Worm (Caenorhabditis elegans) whole organism, L1 larva: ENCODE results near the gene sgk-1.
A peak's percentile ranks its signal among the peaks of the same experiment; 100 is the strongest.

Experiments
- C04F5.9 ChIP-seq: sonication (generic microtip); optimal IDR thresholded peaks from 2 replicates; lab custom pipeline; 2016; ENCODE audit warnings: missing genetic modification characterization, missing compliant biosample characterization
- C16A3.4 ChIP-seq: fragments of 150-350 bp; optimal IDR thresholded peaks from 2 replicates; lab custom pipeline; 2014; ENCODE audit warnings: missing biosample characterization, missing genetic modification characterization
- C34B4.2 ChIP-seq: sonication (generic microtip); optimal IDR thresholded peaks from 2 replicates; lab custom pipeline; 2017; ENCODE audit warnings: mild to moderate bottlenecking, missing genetic modification characterization, missing compliant biosample characterization
- F16B12.6 ChIP-seq: fragments of 150-350 bp; optimal IDR thresholded peaks from 2 replicates; lab custom pipeline; 2014; ENCODE audit warnings: missing biosample characterization, missing genetic modification characterization
- Y116A8C.19 ChIP-seq: sonication (generic microtip); optimal IDR thresholded peaks from 2 replicates; lab custom pipeline; 2016; ENCODE audit warnings: missing compliant biosample characterization, missing genetic modification characterization, borderline replicate concordance
- aha-1 ChIP-seq: fragments of 150-350 bp; optimal IDR thresholded peaks from 2 replicates; lab custom pipeline; 2014; ENCODE audit warnings: missing biosample characterization, missing genetic modification characterization
- aly-2 ChIP-seq: fragments of 150-350 bp; optimal IDR thresholded peaks from 2 replicates; lab custom pipeline; 2014; ENCODE audit warnings: missing biosample characterization, missing genetic modification characterization
- blmp-1 ChIP-seq: fragments of 150-350 bp; optimal IDR thresholded peaks from 2 replicates; lab custom pipeline; 2014; ENCODE audit warnings: missing biosample characterization, missing genetic modification characterization
- ceh-8 ChIP-seq: fragments of 200-800 bp; sonication (Bioruptor generic); optimal IDR thresholded peaks from 2 replicates; lab custom pipeline; 2018; ENCODE audit warnings: mild to moderate bottlenecking, missing genetic modification characterization, moderate library complexity, missing compliant biosample characterization
- ceh-88 ChIP-seq: fragments of 200-800 bp; sonication (Bioruptor generic); IDR thresholded peaks from 2 replicates; pipeline ENCODE4 v1.3.6; 2022; ENCODE audit warnings: missing genetic modification characterization, missing compliant biosample characterization
- ceh-90 ChIP-seq: sonication (generic microtip); optimal IDR thresholded peaks from 2 replicates; lab custom pipeline; 2016; ENCODE audit warnings: missing genetic modification characterization, missing compliant biosample characterization
- dsc-1 ChIP-seq: sonication (generic microtip); optimal IDR thresholded peaks from 2 replicates; lab custom pipeline; 2016; ENCODE audit warnings: mild to moderate bottlenecking, missing genetic modification characterization, missing compliant biosample characterization
- egl-13 ChIP-seq: sonication (generic microtip); optimal IDR thresholded peaks from 2 replicates; lab custom pipeline; 2016; ENCODE audit warnings: missing genotype, missing genetic modification reagents, missing genetic modification characterization, missing compliant biosample characterization
- egl-27 ChIP-seq, 2 experiments: fragments of 150-350 bp in 1 of 2; sonication (generic microtip); optimal IDR thresholded peaks; 3 replicates each; lab custom pipeline; 2017 to 2018; ENCODE audit warnings: missing biosample characterization in 2 of 2, missing genetic modification characterization in 2 of 2, missing genetic modification reagents in 2 of 2
- elt-2 ChIP-seq: sonication (generic microtip); optimal IDR thresholded peaks from 2 replicates; lab custom pipeline; 2016; ENCODE audit warnings: missing genetic modification characterization, mild to moderate bottlenecking, inconsistent platforms, missing compliant biosample characterization, missing genetic modification reagents
- ets-5 ChIP-seq: fragments of 200-800 bp; sonication (Bioruptor generic); IDR thresholded peaks from 2 replicates; pipeline ENCODE4 v1.3.6; 2022; ENCODE audit warnings: missing genetic modification characterization, missing compliant biosample characterization
- fkh-10 ChIP-seq: sonication (generic microtip); optimal IDR thresholded peaks from 2 replicates; lab custom pipeline; 2017; ENCODE audit warnings: missing biosample characterization, missing genetic modification reagents, missing genetic modification characterization
- fkh-4 ChIP-seq: sonication (generic microtip); optimal IDR thresholded peaks from 2 replicates; lab custom pipeline; 2016; ENCODE audit warnings: missing compliant biosample characterization, missing genetic modification characterization, borderline replicate concordance
- fkh-8 ChIP-seq: sonication (generic microtip); optimal IDR thresholded peaks from 2 replicates; lab custom pipeline; 2016; ENCODE audit warnings: mild to moderate bottlenecking, missing genetic modification characterization, missing compliant biosample characterization
- grh-1 ChIP-seq: fragments of 200-800 bp; sonication (Bioruptor generic); IDR thresholded peaks from 2 replicates; pipeline ENCODE4 v1.3.6; 2022; ENCODE audit warnings: missing genetic modification reagents, missing genetic modification characterization, missing compliant biosample characterization
- hlh-4 ChIP-seq: sonication (generic microtip); optimal IDR thresholded peaks from 2 replicates; lab custom pipeline; 2016; ENCODE audit warnings: mild to moderate bottlenecking, missing genetic modification characterization, missing compliant biosample characterization
- irx-1 ChIP-seq: sonication (generic microtip); optimal IDR thresholded peaks from 2 replicates; lab custom pipeline; 2016; ENCODE audit warnings: missing genetic modification characterization, missing compliant biosample characterization
- isw-1 ChIP-seq: fragments of 200-800 bp; sonication (Bioruptor generic); IDR thresholded peaks from 2 replicates; pipeline ENCODE4 v1.3.6; 2022; ENCODE audit warnings: missing genetic modification characterization, missing compliant biosample characterization
- jun-1 ChIP-seq: fragments of 150-350 bp; optimal IDR thresholded peaks from 2 replicates; lab custom pipeline; 2014; ENCODE audit warnings: missing biosample characterization, missing genetic modification reagents, missing genetic modification characterization
- lin-14 ChIP-seq: fragments of 200-800 bp; sonication (Bioruptor generic); optimal IDR thresholded peaks from 2 replicates; lab custom pipeline; 2018; ENCODE audit warnings: mild to moderate bottlenecking, missing genetic modification characterization, moderate library complexity, missing compliant biosample characterization
- lin-35 ChIP-seq, 2 experiments: fragments of 150-350 bp; optimal IDR thresholded peaks; 2 replicates each; lab custom pipeline; 2014; ENCODE audit warnings: missing biosample characterization in 2 of 2, missing genetic modification characterization in 2 of 2, missing genetic modification reagents in 2 of 2
- lin-39 ChIP-seq: fragments of 150-350 bp; optimal IDR thresholded peaks from 2 replicates; lab custom pipeline; 2014; ENCODE audit warnings: missing biosample characterization, missing genetic modification reagents, missing genetic modification characterization
- mab-9 ChIP-seq: fragments of 200-800 bp; sonication (Bioruptor generic); IDR thresholded peaks from 2 replicates; pipeline ENCODE4 v1.3.6; 2022; ENCODE audit warnings: missing genetic modification reagents, missing genetic modification characterization, missing compliant biosample characterization
- mep-1 ChIP-seq: fragments of 150-350 bp; optimal IDR thresholded peaks from 2 replicates; lab custom pipeline; 2014; ENCODE audit warnings: missing biosample characterization, missing genetic modification characterization
- nhr-11 ChIP-seq: fragments of 150-350 bp; optimal IDR thresholded peaks from 2 replicates; lab custom pipeline; 2014; ENCODE audit warnings: missing biosample characterization, missing genetic modification characterization
- nhr-12 ChIP-seq: sonication (generic microtip); optimal IDR thresholded peaks from 2 replicates; lab custom pipeline; 2017; ENCODE audit warnings: missing biosample characterization, missing genetic modification characterization
- nhr-20 ChIP-seq: sonication (generic microtip); optimal IDR thresholded peaks from 2 replicates; lab custom pipeline; 2016; ENCODE audit warnings: mild to moderate bottlenecking, missing genetic modification characterization, missing compliant biosample characterization
- nhr-71 ChIP-seq: sonication (generic microtip); optimal IDR thresholded peaks from 2 replicates; lab custom pipeline; 2016; ENCODE audit warnings: mild to moderate bottlenecking, missing genetic modification characterization, moderate library complexity, missing compliant biosample characterization
- nhr-76 ChIP-seq: sonication (generic microtip); optimal IDR thresholded peaks from 2 replicates; lab custom pipeline; 2017; ENCODE audit warnings: missing biosample characterization, missing genetic modification characterization
- nhr-85 ChIP-seq: sonication (generic microtip); peaks from one replicate; lab custom pipeline; 2016; ENCODE audit warnings: missing genetic modification characterization, inconsistent platforms, missing compliant biosample characterization
- pax-3 ChIP-seq: fragments of 200-800 bp; sonication (Bioruptor generic); optimal IDR thresholded peaks from 2 replicates; lab custom pipeline; 2018; ENCODE audit warnings: mild to moderate bottlenecking, missing genetic modification characterization, moderate library complexity, missing compliant biosample characterization
- pqm-1 ChIP-seq: sonication (generic microtip); optimal IDR thresholded peaks from 3 replicates; lab custom pipeline; 2017; ENCODE audit warnings: missing biosample characterization, missing genetic modification characterization
- skn-1 ChIP-seq: fragments of 150-350 bp; optimal IDR thresholded peaks from 2 replicates; lab custom pipeline; 2014; ENCODE audit warnings: missing biosample characterization, missing genetic modification characterization
- snpc-4 ChIP-seq: fragments of 150-350 bp; optimal IDR thresholded peaks from 2 replicates; lab custom pipeline; 2014; ENCODE audit warnings: missing biosample characterization, missing genetic modification characterization
- snu-23 ChIP-seq: sonication (generic microtip); optimal IDR thresholded peaks from 2 replicates; lab custom pipeline; 2016; ENCODE audit warnings: missing genetic modification characterization, missing compliant biosample characterization
- sptf-1 ChIP-seq: fragments of 150-350 bp; optimal IDR thresholded peaks from 2 replicates; lab custom pipeline; 2014; ENCODE audit warnings: missing biosample characterization, missing genetic modification characterization
- swsn-7 ChIP-seq: sonication (generic microtip); optimal IDR thresholded peaks from 2 replicates; lab custom pipeline; 2016; ENCODE audit warnings: missing genetic modification characterization, missing compliant biosample characterization
- tbx-2 ChIP-seq: sonication (generic microtip); optimal IDR thresholded peaks from 2 replicates; lab custom pipeline; 2016; ENCODE audit warnings: missing genetic modification characterization, missing compliant biosample characterization
- unc-30 ChIP-seq: sonication (generic microtip); optimal IDR thresholded peaks from 2 replicates; lab custom pipeline; 2017; ENCODE audit warnings: missing biosample characterization, missing genetic modification characterization
- unc-86 ChIP-seq: sonication (generic microtip); optimal IDR thresholded peaks from 2 replicates; lab custom pipeline; 2016; ENCODE audit warnings: missing genetic modification characterization, missing compliant biosample characterization
- unc-98 ChIP-seq: fragments of 200-800 bp; sonication (Bioruptor generic); IDR thresholded peaks from 2 replicates; pipeline ENCODE4 v1.3.6; 2022; ENCODE audit warnings: missing genetic modification characterization, missing compliant biosample characterization
- vab-15 ChIP-seq: sonication (generic microtip); optimal IDR thresholded peaks from 2 replicates; lab custom pipeline; 2017; ENCODE audit warnings: missing genotype, mild to moderate bottlenecking, missing genetic modification characterization, missing compliant biosample characterization
- xbp-1 ChIP-seq: sonication (generic microtip); optimal IDR thresholded peaks from 2 replicates; lab custom pipeline; 2016; ENCODE audit warnings: missing genetic modification characterization, missing compliant biosample characterization
- zip-4 ChIP-seq: fragments of 200-800 bp; sonication (Bioruptor generic); optimal IDR thresholded peaks from 2 replicates; lab custom pipeline; 2018; ENCODE audit warnings: mild to moderate bottlenecking, missing genetic modification characterization, moderate library complexity, missing compliant biosample characterization
- ztf-4 ChIP-seq: fragments of 150-350 bp; optimal IDR thresholded peaks from 2 replicates; lab custom pipeline; 2014; ENCODE audit warnings: missing biosample characterization, missing genetic modification characterization

Gene sgk-1

ce11 chrX:16290536-16290935 is 28.6 kb upstream of the sgk-1 start (continued):
- TF ChIP-seq aha-1 (tag; lab: Kevin White, UChicago): no peak
- no peak for TF ChIP-seq nhr-76 (tag; lab: Kevin White, UChicago)
- no peak for TF ChIP-seq tbx-2 (tag; lab: Kevin White, UChicago)
- TF ChIP-seq sptf-1: no peak
- TF ChIP-seq ztf-4: no peak
- TF ChIP-seq unc-86 (tag; lab: Kevin White, UChicago): no peak
- no peak for TF ChIP-seq lin-39 (tag; lab: Kevin White, UChicago)
- no peak for TF ChIP-seq isw-1
- TF ChIP-seq snpc-4 (tag; lab: Kevin White, UChicago): peak; percentile 14
- TF ChIP-seq unc-98: no peak
- peak; percentile 68 for TF ChIP-seq lin-14 (GFP tag; lab: Kevin White, UChicago)
- TF ChIP-seq aly-2 (tag; lab: Kevin White, UChicago): no peak
- peak in 1 of 2 experiments; percentile 22 for TF ChIP-seq lin-35 (GFP tag; optimal IDR thresholded peaks at IDR 0.05; lab: Kevin White, UChicago)
- no peak for TF ChIP-seq swsn-7 (tag; lab: Kevin White, UChicago)
- no peak for TF ChIP-seq hlh-4
- peak; percentile 22 for TF ChIP-seq nhr-71
- TF ChIP-seq unc-30 (tag; lab: Kevin White, UChicago): no peak
- no peak for TF ChIP-seq egl-13 (tag; lab: Kevin White, UChicago)
- peak; percentile 15 for TF ChIP-seq snu-23 (GFP tag; lab: Kevin White, UChicago)
- peak; percentile 78 for TF ChIP-seq nhr-85 (tag; lab: Kevin White, UChicago)
- TF ChIP-seq xbp-1 (tag; lab: Kevin White, UChicago): no peak
- no peak for TF ChIP-seq ets-5
- no peak for TF ChIP-seq skn-1
- TF ChIP-seq blmp-1 (tag; lab: Kevin White, UChicago): peak; percentile 22
- TF ChIP-seq pax-3 (tag; lab: Kevin White, UChicago): no peak
- peak; percentile 58 for TF ChIP-seq nhr-20 (tag; lab: Kevin White, UChicago)
- no peak for TF ChIP-seq elt-2
- TF ChIP-seq ceh-88 (GFP tag; lab: Robert Waterston, UW): no peak
- no peak for TF ChIP-seq F16B12.6 (tag; lab: Kevin White, UChicago)
- TF ChIP-seq nhr-11 (tag; lab: Kevin White, UChicago): no peak
- TF ChIP-seq dsc-1 (tag; lab: Kevin White, UChicago): no peak
- no peak for TF ChIP-seq nhr-12 (tag; lab: Kevin White, UChicago)
- TF ChIP-seq zip-4 (GFP tag; lab: Kevin White, UChicago): no peak
- no peak for TF ChIP-seq mab-9
- TF ChIP-seq, all 84 proteins: peak for 10

ce11 chrX:16289635-16290034 is 27.7 kb upstream of the sgk-1 start:
- TF ChIP-seq snpc-4 (tag; lab: Kevin White, UChicago): peak; percentile 91
- TF ChIP-seq xbp-1 (tag; lab: Kevin White, UChicago): no peak

ce11 chrX:16285151-16285550 is 23.2 kb upstream of the sgk-1 start:
- TF ChIP-seq ztf-4 (no peak), nhr-12 (tag; lab: Kevin White, UChicago) (no peak), snpc-4 (tag; lab: Kevin White, UChicago) (no peak), fkh-4 (tag; lab: Kevin White, UChicago) (no peak), ets-5 (no peak), aha-1 (tag; lab: Kevin White, UChicago) (no peak), snu-23 (GFP tag; lab: Kevin White, UChicago) (peak; percentile 49), jun-1 (tag; lab: Kevin White, UChicago) (no peak), swsn-7 (tag; lab: Kevin White, UChicago) (no peak), ceh-8 (GFP tag; lab: Kevin White, UChicago) (no peak), fkh-10 (GFP tag; lab: Kevin White, UChicago) (no peak), ceh-90 (tag; lab: Kevin White, UChicago) (no peak), irx-1 (tag; lab: Kevin White, UChicago) (no peak), egl-27 (tag; optimal IDR thresholded peaks at IDR 0.05; lab: Kevin White, UChicago) (no peak), Y116A8C.19 (tag; lab: Kevin White, UChicago) (no peak), nhr-71 (peak; percentile 8), C16A3.4 (no peak), nhr-20 (tag; lab: Kevin White, UChicago) (peak; percentile 4), C34B4.2 (tag; lab: Kevin White, UChicago) (no peak), unc-98 (no peak), mab-9 (no peak), mep-1 (tag; lab: Kevin White, UChicago) (no peak), C04F5.9 (tag; lab: Kevin White, UChicago) (no peak), fkh-8 (tag; lab: Kevin White, UChicago) (no peak), vab-15 (tag; lab: Kevin White, UChicago) (no peak), pqm-1 (tag; lab: Kevin White, UChicago) (no peak), unc-86 (tag; lab: Kevin White, UChicago) (no peak), grh-1 (GFP tag; lab: Robert Waterston, UW) (no peak)
